Fruit fly (Drosophila melanogaster) whole organism, adult: ENCODE measurements around the gene mtTFB2.

Experiments used
- Hr96 ChIP-seq: fragments of 200-800 bp; sonication (Bioruptor generic); optimal IDR thresholded peaks from 2 replicates; lab custom pipeline; 2016; ENCODE audit warnings: missing biosample characterization, missing genetic modification characterization
- bab1 ChIP-seq: fragments of 200-800 bp; sonication (Bioruptor generic); optimal IDR thresholded peaks from 3 replicates; lab custom pipeline; 2019; ENCODE audit warnings: missing biosample characterization, mild to moderate bottlenecking, missing genetic modification characterization, moderate library complexity
- cnc ChIP-seq, 2 experiments: fragments of >200 bp; optimal IDR thresholded peaks; 2 replicates each; lab custom pipeline; 2017
- kay ChIP-seq: fragments of 200-800 bp; sonication (Bioruptor generic); peaks from one replicate; lab custom pipeline; 2016; ENCODE audit warnings: missing biosample characterization, missing genetic modification characterization, borderline replicate concordance
- ovo ChIP-seq: fragments of 200-800 bp; sonication (Bioruptor generic); optimal IDR thresholded peaks from 2 replicates; lab custom pipeline; 2016; ENCODE audit warnings: missing biosample characterization, missing genetic modification characterization

DNA sequence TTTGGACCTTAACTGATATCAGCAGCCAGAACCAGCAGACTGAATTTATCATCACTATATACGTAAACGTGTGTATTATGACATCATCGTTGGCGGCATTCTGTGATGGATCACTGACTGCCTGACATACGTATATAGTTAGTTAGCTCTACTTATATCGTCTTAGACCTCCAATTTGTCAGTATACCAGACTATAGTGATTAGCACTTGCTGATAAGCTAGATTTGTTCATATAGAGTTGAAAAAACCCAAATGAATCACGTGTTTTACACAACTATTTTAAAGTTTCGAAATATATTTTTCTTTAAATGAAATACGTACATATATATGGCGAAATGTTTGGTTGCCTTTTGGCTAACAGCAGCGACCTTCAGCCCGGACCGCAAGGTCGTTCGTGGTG lies 50.4 kb downstream of the mtTFB2 start:
- TF ChIP-seq cnc (optimal IDR thresholded peaks at IDR 0.05; lab: Kevin White, UChicago) (no peak), kay (GFP tag; lab: Kevin White, UChicago) (peak; percentile 90), bab1 (no peak), Hr96 (GFP tag; lab: Kevin White, UChicago) (no peak), ovo (GFP tag; lab: Kevin White, UChicago) (no peak)
